Fruit fly (Drosophila melanogaster): ENCODE results near the gene Naa20A.

The Naa20A gene

DNA sequence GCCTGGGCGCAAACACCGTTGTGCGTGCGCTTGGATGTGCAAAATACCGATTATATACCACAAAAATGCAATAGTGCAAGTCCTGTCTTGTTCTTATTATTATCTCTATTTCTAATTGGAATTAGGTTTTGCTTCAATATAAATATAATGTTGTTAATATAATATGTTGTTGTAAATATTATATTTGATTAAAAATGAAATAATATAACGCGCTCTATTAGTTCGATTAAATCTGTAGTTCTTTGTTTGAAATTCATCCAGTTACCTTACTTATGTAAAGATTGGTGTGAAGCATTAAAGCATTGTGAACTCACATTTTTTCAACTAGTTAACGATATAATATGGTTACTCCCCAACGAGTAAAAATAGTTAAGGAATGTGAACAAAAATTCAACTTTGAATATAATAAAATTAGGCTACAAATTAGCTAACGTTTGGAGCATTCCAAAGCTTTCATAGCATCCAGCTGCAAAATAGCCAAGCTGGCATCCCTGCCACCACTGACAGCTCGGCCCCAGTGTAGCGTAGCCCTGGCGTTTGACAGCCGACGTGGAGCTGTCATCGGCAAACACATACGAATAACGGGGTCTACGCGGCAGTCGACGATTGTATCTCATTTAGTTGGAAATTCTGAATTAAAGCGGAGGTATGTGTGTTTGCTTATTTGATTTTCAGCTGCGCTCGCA is 20.1 kb upstream of the Naa20A start, which contains the start of the genes CG12237 and Sec61gamma:
Gene CG12237, minus strand, starts transcription at position 51 of the 686 bp plus-strand sequence.
Gene Sec61gamma, plus strand, starts transcription at position 509 of the 686 bp plus-strand sequence.
- TF ChIP-seq CG31627 (GFP tag; optimal IDR thresholded peaks at IDR 0.05) (peak; percentile 21), Sox14 (GFP tag; optimal IDR thresholded peaks at IDR 0.05) (peak; percentile 61), CG1621 (tag; optimal IDR thresholded peaks at IDR 0.05) (peak; percentile 3), CG6163 (GFP tag; IDR thresholded peaks at IDR 0.05) (peak; percentile 34; the same call in 1 of the 3 replicates), achi (GFP tag; optimal IDR thresholded peaks at IDR 0.05) (peak; percentile 100), CG4318 (GFP tag; optimal IDR thresholded peaks at IDR 0.05) (no peak), Met (GFP tag; optimal IDR thresholded peaks at IDR 0.05) (no peak), eg (GFP tag; IDR thresholded peaks at IDR 0.05) (0 out of 3 replicates have a peak, but pooled peaks have one; percentile 8), Eip78C (GFP tag) (peak; percentile 68), CG15336 (GFP tag; IDR thresholded peaks at IDR 0.05) (no peak)

DNA sequence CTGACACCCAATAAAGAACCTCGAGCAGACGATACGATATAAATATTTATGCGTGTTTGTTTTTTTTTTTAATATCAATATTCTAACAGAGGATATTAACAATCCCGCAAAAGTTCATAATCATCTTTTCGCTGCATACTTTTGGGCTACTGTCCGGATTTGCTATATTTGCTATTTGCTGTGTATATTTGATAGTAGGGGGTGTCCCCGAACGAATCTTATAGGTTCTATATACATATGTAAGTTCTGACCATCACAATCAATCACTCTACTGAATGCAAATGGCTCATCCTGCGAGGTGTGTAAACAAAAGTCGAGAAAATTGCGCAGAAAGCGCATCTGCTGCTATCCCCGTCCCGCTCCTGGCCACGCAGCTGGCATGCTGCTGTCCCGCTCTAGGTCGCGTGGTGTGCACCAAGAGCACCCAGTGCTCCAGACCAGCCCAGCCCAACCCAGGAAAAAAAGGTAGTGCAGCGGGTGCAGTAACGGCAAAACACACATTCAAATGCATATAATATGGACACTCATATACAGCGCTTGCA is 17.9 kb upstream of the Naa20A start:
- TF ChIP-seq CG6808 (GFP tag; optimal IDR thresholded peaks at IDR 0.05) (no peak), ss (GFP tag; optimal IDR thresholded peaks at IDR 0.05) (peak in 1 of 2 experiments; percentile 20), pdm3 (GFP tag; optimal IDR thresholded peaks at IDR 0.05) (no peak), fd85E (GFP tag; optimal IDR thresholded peaks at IDR 0.05) (no peak), fkh (GFP tag; optimal IDR thresholded peaks at IDR 0.05) (no peak), Eip78C (GFP tag) (peak; percentile 68), Ets96B (tag; optimal IDR thresholded peaks at IDR 0.05) (no peak), Eip75B (GFP tag; optimal IDR thresholded peaks at IDR 0.05) (no peak), CG32006 (GFP tag; optimal IDR thresholded peaks at IDR 0.05) (no peak), CG1621 (tag; optimal IDR thresholded peaks at IDR 0.05) (no peak), CG11762 (GFP tag; optimal IDR thresholded peaks at IDR 0.05; ENCODE audit: insufficient read depth) (no peak), Blimp-1 (GFP tag; optimal IDR thresholded peaks at IDR 0.05) (no peak), CG6792 (GFP tag; optimal IDR thresholded peaks at IDR 0.05) (no peak)

DNA sequence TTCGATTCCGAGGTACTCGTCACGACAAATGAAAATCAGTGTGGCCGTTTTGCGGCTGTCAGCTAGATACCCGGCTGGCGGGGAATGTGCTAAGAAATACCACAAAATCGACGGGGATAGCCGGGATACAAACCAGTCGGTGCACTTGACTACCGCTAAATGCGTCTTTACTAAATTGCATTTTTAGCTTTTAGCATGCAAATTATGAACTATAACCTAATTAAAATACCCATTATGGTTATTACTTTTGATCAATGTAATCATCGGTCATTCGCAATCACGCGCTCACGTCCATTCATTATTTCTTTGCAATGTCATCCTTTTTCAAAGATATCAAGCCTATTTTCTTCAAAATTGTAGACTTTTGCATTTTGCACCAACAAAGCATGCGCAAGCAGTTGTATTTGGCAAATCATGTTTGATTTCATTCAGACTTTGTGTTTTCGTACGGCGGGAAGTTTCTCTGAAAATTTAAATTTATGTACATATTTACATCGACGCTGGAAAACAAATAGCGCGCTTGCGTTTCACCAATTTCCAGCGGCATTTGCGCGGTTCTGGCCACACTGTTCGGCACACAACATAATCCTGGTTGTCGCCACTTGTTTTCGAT is 15.6 kb upstream of the Naa20A start, which contains the start of gene Rcd-1:
Gene Rcd-1, plus strand, starts transcription at position 440 of the 613 bp plus-strand sequence.
- TF ChIP-seq ss (GFP tag; optimal IDR thresholded peaks at IDR 0.05), result peak in 1 of 2 experiments; percentile 12
- no peak for TF ChIP-seq fd85E (GFP tag; optimal IDR thresholded peaks at IDR 0.05)
- TF ChIP-seq fkh (GFP tag; optimal IDR thresholded peaks at IDR 0.05), result peak; percentile 90
- TF ChIP-seq Eip78C (GFP tag), result peak; percentile 68
- no peak for TF ChIP-seq OdsH (GFP tag; optimal IDR thresholded peaks at IDR 0.05)

dm6 chrX:19637434-19638327 is 14.8 kb upstream of the Naa20A start:
- TF ChIP-seq Eip78C (GFP tag), result peak; percentile 59
- TF ChIP-seq Hr39 (GFP tag; optimal IDR thresholded peaks at IDR 0.05), result no peak
- 0 out of 3 replicates have a peak, but pooled peaks have one; percentile 6 for TF ChIP-seq eg (GFP tag; IDR thresholded peaks at IDR 0.05)
- TF ChIP-seq ss (GFP tag; optimal IDR thresholded peaks at IDR 0.05), result peak in 1 of 2 experiments; percentile 1
- TF ChIP-seq CG16779 (tag; optimal IDR thresholded peaks at IDR 0.05), result peak; percentile 30
- peak; percentile 19 for TF ChIP-seq Eip75B (GFP tag; optimal IDR thresholded peaks at IDR 0.05)
- peak; percentile 14 for TF ChIP-seq net (GFP tag; optimal IDR thresholded peaks at IDR 0.05)
- 0 out of 3 replicates have a peak, but pooled peaks have one; percentile 18 for TF ChIP-seq CG8119 (GFP tag; IDR thresholded peaks at IDR 0.05)
- TF ChIP-seq CG6808 (GFP tag; optimal IDR thresholded peaks at IDR 0.05), result peak; percentile 15
- TF ChIP-seq CG10669 (GFP tag; optimal IDR thresholded peaks at IDR 0.05), result no peak
- TF ChIP-seq CG7368 (GFP tag; optimal IDR thresholded peaks at IDR 0.05), result no peak
- TF ChIP-seq fkh (GFP tag; optimal IDR thresholded peaks at IDR 0.05), result no peak
- peak; percentile 16; the same call in 1 of the 3 replicates for TF ChIP-seq CG6163 (GFP tag; IDR thresholded peaks at IDR 0.05)

All from whole organism, prepupa.